Fruit fly (Drosophila melanogaster) whole organism, prepupa: Measurements from ENCODE around the gene Awh.

Experiments used
- CG10631 ChIP-seq: fragments of 200-800 bp; sonication (Bioruptor generic); optimal IDR thresholded peaks from 2 replicates; lab custom pipeline; 2016; ENCODE audit warnings: missing biosample characterization, missing genetic modification characterization
- CG11294 ChIP-seq: fragments of 200-800 bp; sonication (Bioruptor generic); IDR thresholded peaks from 2 replicates; pipeline ENCODE4 v1.3.6; 2022; ENCODE audit warnings: missing biosample characterization, missing genetic modification characterization
- CG11762 ChIP-seq: fragments of 200-800 bp; sonication (Bioruptor generic); optimal IDR thresholded peaks from 3 replicates; lab custom pipeline; 2016; ENCODE audit warnings: missing biosample characterization, missing genetic modification characterization; ENCODE audit not compliant: insufficient read depth
- CG15336 ChIP-seq: fragments of 200-800 bp; sonication (Bioruptor generic); IDR thresholded peaks from 2 replicates; pipeline ENCODE4 v1.3.6; 2022; ENCODE audit warnings: missing biosample characterization, missing genetic modification characterization
- CG1621 ChIP-seq: fragments of 200-800 bp; sonication (Bioruptor generic); optimal IDR thresholded peaks from 3 replicates; lab custom pipeline; 2018; ENCODE audit warnings: missing biosample characterization, mild to moderate bottlenecking, missing genetic modification characterization
- CG16779 ChIP-seq: fragments of 200-800 bp; sonication (Bioruptor generic); optimal IDR thresholded peaks from 3 replicates; lab custom pipeline; 2017; ENCODE audit warnings: missing biosample characterization, mild to moderate bottlenecking, missing genetic modification characterization
- CG32006 ChIP-seq: fragments of 200-800 bp; sonication (Bioruptor generic); optimal IDR thresholded peaks from 3 replicates; lab custom pipeline; 2017; ENCODE audit warnings: missing biosample characterization, mild to moderate bottlenecking, missing genetic modification characterization
- CG3919 ChIP-seq: fragments of 200-800 bp; sonication (Bioruptor generic); optimal IDR thresholded peaks from 3 replicates; lab custom pipeline; 2016; ENCODE audit warnings: missing biosample characterization, missing genetic modification characterization
- CG4318 ChIP-seq: fragments of 200-800 bp; sonication (Bioruptor generic); optimal IDR thresholded peaks from 3 replicates; lab custom pipeline; 2017; ENCODE audit warnings: missing biosample characterization, mild to moderate bottlenecking, missing genetic modification characterization
- CG6163 ChIP-seq: fragments of 200-800 bp; sonication (Bioruptor generic); IDR thresholded peaks from 3 replicates; pipeline ENCODE4 v1.3.6; 2022; ENCODE audit warnings: missing biosample characterization, missing genetic modification characterization
- CG6792 ChIP-seq: fragments of 200-800 bp; sonication (Bioruptor generic); optimal IDR thresholded peaks from 3 replicates; lab custom pipeline; 2016; ENCODE audit warnings: missing biosample characterization, missing genetic modification characterization
- CG6808 ChIP-seq: fragments of 200-800 bp; sonication (Bioruptor generic); optimal IDR thresholded peaks from 3 replicates; lab custom pipeline; 2017; ENCODE audit warnings: missing biosample characterization, missing genetic modification characterization, mild to moderate bottlenecking, moderate library complexity, missing genetic modification reagents
- CG6854 ChIP-seq: fragments of 200-800 bp; sonication (Bioruptor generic); optimal IDR thresholded peaks from 2 replicates; lab custom pipeline; 2017; ENCODE audit warnings: missing biosample characterization, mild to moderate bottlenecking, missing genetic modification characterization
- CG8119 ChIP-seq: fragments of 200-800 bp; sonication (Bioruptor generic); IDR thresholded peaks from 3 replicates; pipeline ENCODE4 v1.3.6; 2022; ENCODE audit warnings: missing biosample characterization, missing genetic modification characterization
- CG9139 ChIP-seq: fragments of 200-800 bp; sonication (Bioruptor generic); optimal IDR thresholded peaks from 3 replicates; lab custom pipeline; 2017; ENCODE audit warnings: missing biosample characterization, mild to moderate bottlenecking, missing genetic modification characterization
- Eip78C ChIP-seq: fragments of 200-800 bp; sonication (Bioruptor generic); peaks from one replicate; lab custom pipeline; 2016; ENCODE audit warnings: missing biosample characterization, missing genetic modification characterization
- Ets96B ChIP-seq: fragments of 200-800 bp; optimal IDR thresholded peaks from 2 replicates; lab custom pipeline; 2019; ENCODE audit warnings: missing biosample characterization, mild to moderate bottlenecking, missing genetic modification characterization, moderate library complexity
- Gug ChIP-seq: fragments of 200-800 bp; sonication (Bioruptor generic); IDR thresholded peaks from 2 replicates; pipeline ENCODE4 v1.3.6; 2022; ENCODE audit warnings: missing biosample characterization, missing genetic modification characterization
- Hr39 ChIP-seq: fragments of 200-800 bp; sonication (Bioruptor generic); optimal IDR thresholded peaks from 2 replicates; lab custom pipeline; 2016; ENCODE audit warnings: missing biosample characterization, missing genetic modification characterization
- Hr4 ChIP-seq: fragments of 200-800 bp; sonication (Bioruptor generic); optimal IDR thresholded peaks from 3 replicates; lab custom pipeline; 2016; ENCODE audit warnings: missing biosample characterization, missing genetic modification characterization
- Lpt ChIP-seq: fragments of 200-800 bp; sonication (Bioruptor generic); optimal IDR thresholded peaks from 3 replicates; lab custom pipeline; 2016; ENCODE audit warnings: missing biosample characterization, missing genetic modification characterization
- Met ChIP-seq: fragments of 200-800 bp; sonication (Bioruptor generic); optimal IDR thresholded peaks from 3 replicates; lab custom pipeline; 2016; ENCODE audit warnings: missing biosample characterization, missing genetic modification characterization
- Smox ChIP-seq: fragments of 200-800 bp; sonication (Bioruptor generic); optimal IDR thresholded peaks from 3 replicates; lab custom pipeline; 2016; ENCODE audit warnings: missing biosample characterization, missing genetic modification characterization
- Sox102F ChIP-seq: fragments of 200-800 bp; sonication (Bioruptor generic); optimal IDR thresholded peaks from 2 replicates; lab custom pipeline; 2016; ENCODE audit warnings: missing biosample characterization, mild to moderate bottlenecking, missing genetic modification characterization
- Sox15 ChIP-seq: fragments of 200-800 bp; sonication (Bioruptor generic); optimal IDR thresholded peaks from 3 replicates; lab custom pipeline; 2016; ENCODE audit warnings: missing biosample characterization, missing genetic modification characterization
- achi ChIP-seq: fragments of 200-800 bp; sonication (Bioruptor generic); optimal IDR thresholded peaks from 3 replicates; lab custom pipeline; 2016; ENCODE audit warnings: missing biosample characterization, missing genetic modification characterization
- acj6 ChIP-seq: fragments of 200-800 bp; sonication (Bioruptor generic); optimal IDR thresholded peaks from 3 replicates; lab custom pipeline; 2016; ENCODE audit warnings: missing biosample characterization, missing genetic modification characterization
- dac ChIP-seq: fragments of 200-800 bp; sonication (Bioruptor generic); optimal IDR thresholded peaks from 2 replicates; lab custom pipeline; 2017; ENCODE audit warnings: missing biosample characterization, mild to moderate bottlenecking, missing genetic modification characterization
- dsx ChIP-seq: fragments of 200-800 bp; optimal IDR thresholded peaks from 3 replicates; lab custom pipeline; 2019; ENCODE audit warnings: missing biosample characterization, mild to moderate bottlenecking, missing genetic modification characterization, moderate library complexity; ENCODE audit not compliant: poor library complexity, severe bottlenecking
- eg ChIP-seq: fragments of 200-800 bp; sonication (Bioruptor generic); IDR thresholded peaks from 3 replicates; pipeline ENCODE4 v1.3.6; 2022; ENCODE audit warnings: missing biosample characterization, missing genetic modification characterization
- esn ChIP-seq: fragments of 200-800 bp; sonication (Bioruptor generic); optimal IDR thresholded peaks from 2 replicates; lab custom pipeline; 2016; ENCODE audit warnings: missing biosample characterization, mild to moderate bottlenecking, missing genetic modification characterization, moderate library complexity
- fkh ChIP-seq: fragments of 200-800 bp; sonication (Bioruptor generic); optimal IDR thresholded peaks from 3 replicates; lab custom pipeline; 2017; ENCODE audit warnings: missing biosample characterization, mild to moderate bottlenecking, missing genetic modification characterization, moderate library complexity
- lz ChIP-seq: fragments of 200-800 bp; sonication (Bioruptor generic); optimal IDR thresholded peaks from 3 replicates; lab custom pipeline; 2016; ENCODE audit warnings: missing biosample characterization, missing genetic modification characterization
- net ChIP-seq: fragments of 200-800 bp; sonication (Bioruptor generic); optimal IDR thresholded peaks from 3 replicates; lab custom pipeline; 2016; ENCODE audit warnings: missing biosample characterization, missing genetic modification characterization
- pdm3 ChIP-seq: fragments of 200-800 bp; sonication (Bioruptor generic); optimal IDR thresholded peaks from 3 replicates; lab custom pipeline; 2016; ENCODE audit warnings: missing biosample characterization, missing genetic modification characterization
- salr ChIP-seq, 2 experiments: fragments of 200-800 bp; sonication (Bioruptor generic); optimal IDR thresholded peaks; 3 replicates each; lab custom pipeline; 2016 to 2018; ENCODE audit warnings: missing biosample characterization in 2 of 2, missing genetic modification characterization in 2 of 2, mild to moderate bottlenecking in 1 of 2
- ss ChIP-seq, 2 experiments: fragments of 200-800 bp; sonication (Bioruptor generic); optimal IDR thresholded peaks; 2 replicates in 1 of 2; 3 replicates in 1 of 2; lab custom pipeline; 2017 to 2018; ENCODE audit warnings: mild to moderate bottlenecking in 2 of 2, missing biosample characterization in 2 of 2, missing genetic modification characterization in 2 of 2, moderate library complexity in 1 of 2
- svp ChIP-seq: fragments of 200-800 bp; sonication (Bioruptor generic); peaks from one replicate; lab custom pipeline; 2016; ENCODE audit warnings: missing biosample characterization, missing genetic modification characterization

Gene Awh

DNA sequence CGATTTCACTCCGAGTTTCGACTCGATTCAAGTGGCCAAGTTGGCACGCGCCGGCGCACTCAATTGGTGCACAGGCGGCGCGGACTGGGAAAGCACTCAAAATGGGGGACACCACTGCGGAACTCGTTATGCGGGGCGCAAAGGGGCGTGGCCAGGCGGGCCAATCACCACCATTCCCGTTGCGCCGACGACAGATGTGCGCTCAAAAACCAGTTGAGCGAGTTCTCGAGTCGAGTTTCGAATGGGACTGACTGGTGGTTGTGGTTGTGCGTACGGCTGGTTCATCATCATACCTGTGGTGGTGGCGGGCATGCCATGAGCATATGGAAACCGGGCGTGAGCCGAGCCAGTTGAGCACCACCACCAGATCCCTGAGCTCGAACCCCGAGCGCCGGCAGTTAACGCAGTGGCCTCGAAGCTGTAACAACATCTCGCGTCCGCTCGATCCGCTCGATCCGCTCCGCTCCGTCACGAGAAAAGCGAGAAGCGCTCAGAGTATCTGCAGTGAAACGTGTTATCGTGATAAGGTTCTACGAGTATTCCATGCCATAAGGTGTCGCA, at the start of gene Awh:
TSS of gene Awh (plus strand) at position 392 of the 561 bp plus-strand sequence.
- TF ChIP-seq esn (GFP tag; lab: Kevin White, UChicago) (peak; percentile 10), CG15336 (peak; percentile 35; the same call in 1 of the 2 replicates), CG1621 (tag; lab: Kevin White, UChicago) (peak; percentile 34), Sox15 (GFP tag; lab: Kevin White, UChicago) (no peak), CG6163 (GFP tag; lab: Robert Waterston, UW) (peak; percentile 29; the same call in 1 of the 3 replicates), svp (GFP tag; lab: Kevin White, UChicago) (no peak), net (GFP tag; lab: Kevin White, UChicago) (peak; percentile 30), CG9139 (GFP tag; lab: Kevin White, UChicago) (peak; percentile 13), ss (GFP tag; optimal IDR thresholded peaks at IDR 0.05; lab: Kevin White, UChicago) (peak in 1 of 2 experiments; percentile 61), Eip78C (GFP tag; lab: Kevin White, UChicago) (peak; percentile 66), CG3919 (GFP tag; lab: Kevin White, UChicago) (peak; percentile 35), eg (0 out of 3 replicates have a peak, but pooled peaks have one; percentile 45), Met (GFP tag; lab: Kevin White, UChicago) (no peak)

DNA sequence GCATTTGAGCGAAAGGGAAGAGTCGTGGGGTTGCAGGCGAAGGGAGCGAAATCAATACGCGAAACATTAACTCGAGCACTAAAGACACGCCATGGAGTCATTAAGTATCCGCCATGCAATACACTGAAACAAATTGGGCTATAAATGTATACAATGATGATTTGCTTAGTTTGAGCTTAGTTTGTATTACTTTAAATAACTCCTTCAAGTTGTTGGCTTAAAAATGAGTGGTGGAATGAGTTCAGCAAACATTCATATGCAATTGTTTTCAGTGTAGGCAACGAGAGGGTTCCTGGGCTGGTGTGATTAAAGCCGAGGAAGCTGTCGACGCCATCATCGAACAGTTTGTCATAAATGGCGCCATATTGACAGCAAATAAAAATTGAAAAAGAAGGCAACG, 48.3 kb upstream of the Awh start:
- TF ChIP-seq Smox (GFP tag; lab: Kevin White, UChicago) (no peak), CG32006 (peak; percentile 4), Ets96B (tag; lab: Kevin White, UChicago) (no peak), CG11762 (GFP tag; lab: Kevin White, UChicago) (no peak), CG11294 (GFP tag; lab: Robert Waterston, UW) (no peak), Hr4 (GFP tag; lab: Kevin White, UChicago) (no peak), CG6163 (GFP tag; lab: Robert Waterston, UW) (peak; percentile 25; the same call in 1 of the 3 replicates), fkh (GFP tag; lab: Kevin White, UChicago) (no peak)

DNA sequence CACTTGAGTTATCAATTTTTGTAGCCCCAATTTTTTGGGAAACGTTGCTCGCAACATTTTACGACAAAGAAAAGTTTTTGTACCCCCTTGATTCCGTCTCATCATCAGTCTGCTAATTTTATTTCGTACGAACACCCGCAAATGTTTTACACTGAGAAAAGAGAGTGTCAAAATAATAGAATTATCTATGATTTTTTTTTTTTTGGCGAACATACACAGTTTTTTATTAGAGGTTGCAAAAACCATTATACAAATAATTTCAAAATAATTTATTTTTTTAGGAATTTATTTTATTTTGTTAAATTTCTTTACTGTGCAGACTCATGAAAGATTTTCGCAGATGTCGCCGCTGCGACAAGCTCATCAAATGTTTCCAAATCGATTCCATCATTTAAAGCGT, 47.5 kb upstream of the Awh start:
- peak; percentile 59 for TF ChIP-seq Eip78C (GFP tag; lab: Kevin White, UChicago)
- 0 out of 3 replicates have a peak, but pooled peaks have one; percentile 35 for TF ChIP-seq CG8119 (GFP tag; lab: Robert Waterston, UW)
- TF ChIP-seq dsx, result no peak
- 0 out of 2 replicates have a peak, but pooled peaks have one; percentile 27 for TF ChIP-seq CG15336

DNA sequence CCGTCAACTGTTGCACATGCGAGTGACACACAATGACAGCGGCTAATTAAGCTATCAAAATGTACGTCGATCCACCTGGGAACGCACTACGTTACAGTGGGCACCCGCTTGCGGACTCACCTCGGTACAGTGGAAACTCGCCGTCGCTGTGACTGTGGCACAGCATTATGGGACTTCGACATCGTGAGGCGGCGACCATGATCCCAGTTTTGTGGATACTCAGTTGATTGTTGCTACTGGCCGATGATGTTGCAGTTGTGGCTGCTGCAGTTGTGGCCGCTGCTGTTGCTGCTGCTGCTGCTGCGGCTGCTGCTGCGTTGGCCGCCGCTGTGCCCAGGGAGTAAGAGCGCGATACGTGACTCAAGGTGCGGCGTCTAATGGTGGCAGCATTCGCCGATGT, 46.2 kb upstream of the Awh start:
- TF ChIP-seq CG32006 (peak; percentile 36), Sox15 (GFP tag; lab: Kevin White, UChicago) (no peak), eg (peak; percentile 57; the same call in 1 of the 3 replicates), CG3919 (GFP tag; lab: Kevin White, UChicago) (peak; percentile 2), acj6 (GFP tag; lab: Kevin White, UChicago) (no peak), CG11762 (GFP tag; lab: Kevin White, UChicago) (no peak), CG4318 (GFP tag; lab: Kevin White, UChicago) (no peak), lz (GFP tag; lab: Kevin White, UChicago) (no peak), CG15336 (peak; percentile 22; the same call in 1 of the 2 replicates), Sox102F (GFP tag; lab: Kevin White, UChicago) (no peak), CG6792 (GFP tag; lab: Kevin White, UChicago) (no peak), CG10631 (GFP tag; lab: Kevin White, UChicago) (no peak), pdm3 (GFP tag; lab: Kevin White, UChicago) (no peak), Gug (GFP tag; lab: Robert Waterston, UW) (no peak), Ets96B (tag; lab: Kevin White, UChicago) (no peak), Hr39 (GFP tag; lab: Kevin White, UChicago) (no peak), CG6808 (GFP tag; lab: Kevin White, UChicago) (no peak), CG11294 (GFP tag; lab: Robert Waterston, UW) (0 out of 2 replicates have a peak, but pooled peaks have one; percentile 16), svp (GFP tag; lab: Kevin White, UChicago) (peak; percentile 8), Hr4 (GFP tag; lab: Kevin White, UChicago) (peak; percentile 24), dac (GFP tag; lab: Kevin White, UChicago) (no peak), CG6854 (GFP tag; lab: Kevin White, UChicago) (no peak), salr (GFP tag; optimal IDR thresholded peaks at IDR 0.05; lab: Kevin White, UChicago) (no peak), Lpt (GFP tag; lab: Kevin White, UChicago) (no peak), achi (GFP tag; lab: Kevin White, UChicago) (no peak), CG16779 (tag; lab: Kevin White, UChicago) (no peak)
